Worm (Caenorhabditis elegans): Measurements from ENCODE around the gene mlc-4.

ce11 chrIII:3395112-3395511 is 1.5 kb upstream of the mlc-4 start:
- no peak for TF ChIP-seq nhr-12 (tag; optimal IDR thresholded peaks at IDR 0.05)
- no peak for TF ChIP-seq skn-1 (tag; optimal IDR thresholded peaks at IDR 0.05)
- TF ChIP-seq ZK546.5 (tag; optimal IDR thresholded peaks at IDR 0.05) = no peak
- no peak for TF ChIP-seq nhr-77 (tag; optimal IDR thresholded peaks at IDR 0.05)
- no peak for TF ChIP-seq nhr-25 (tag; optimal IDR thresholded peaks at IDR 0.05)
- TF ChIP-seq egl-27 (tag; optimal IDR thresholded peaks at IDR 0.05) = no peak
- TF ChIP-seq blmp-1 (tag; optimal IDR thresholded peaks at IDR 0.05; ENCODE audit: insufficient read depth) = no peak
- no peak for TF ChIP-seq unc-62 (GFP tag; optimal IDR thresholded peaks at IDR 0.05)

Data from whole organism, L2 larva.